Fruit fly (Drosophila melanogaster): ENCODE data around the gene CG15387.

CG15387 gene

DNA sequence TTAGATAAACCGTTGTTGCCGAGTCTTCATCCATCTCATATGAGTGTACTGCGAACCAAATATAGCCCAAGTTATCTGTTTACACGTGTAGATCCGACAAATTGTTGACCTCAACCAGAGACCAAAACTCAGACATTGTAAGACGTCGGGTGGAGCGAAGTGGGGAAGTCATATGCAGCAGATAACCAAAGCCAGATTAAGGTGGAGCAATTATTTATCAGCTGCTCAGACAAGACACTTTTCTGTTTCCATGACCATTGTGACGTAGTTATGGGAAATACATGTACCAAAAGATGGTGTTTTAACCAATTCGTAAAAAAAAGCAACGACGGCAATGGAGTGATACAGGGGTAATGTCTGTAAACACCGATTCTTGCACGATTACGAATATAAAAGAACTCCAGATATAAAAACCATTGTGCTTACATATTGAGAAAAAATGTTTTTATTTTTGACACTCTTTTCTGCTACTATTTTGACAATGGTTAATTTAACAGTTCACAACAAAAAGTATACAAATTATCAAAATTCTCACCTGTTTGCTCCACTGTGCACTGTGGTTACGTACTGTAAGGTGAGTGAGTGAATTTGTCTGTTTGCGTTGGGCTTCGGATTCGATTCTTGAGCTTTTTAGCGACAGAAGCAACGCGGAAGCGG lies 48.7 kb downstream of the CG15387 start (continued):
- no peak for TF ChIP-seq CG12071 (GFP tag; optimal IDR thresholded peaks at IDR 0.05)
- no peak for TF ChIP-seq tup (GFP tag; optimal IDR thresholded peaks at IDR 0.05)
- TF ChIP-seq Neu2 (GFP tag; optimal IDR thresholded peaks at IDR 0.05; ENCODE audit: borderline replicate concordance) = no peak
- no peak for TF ChIP-seq hbn (GFP tag; IDR thresholded peaks at IDR 0.05; ENCODE audit: partially characterized antibody)
- peak; percentile 59 for TF ChIP-seq Hsf (GFP tag; optimal IDR thresholded peaks at IDR 0.05)
- TF ChIP-seq CG2129 (GFP tag; IDR thresholded peaks at IDR 0.05; ENCODE audit: partially characterized antibody) = no peak
- TF ChIP-seq BtbVII (GFP tag; optimal IDR thresholded peaks at IDR 0.05) = no peak
- no peak for TF ChIP-seq croc (GFP tag; conservative IDR thresholded peaks at IDR 0.05)
- no peak for TF ChIP-seq CG2116 (GFP tag; optimal IDR thresholded peaks at IDR 0.05)
- TF ChIP-seq CG15011 (GFP tag; optimal IDR thresholded peaks at IDR 0.05) = no peak
- peak; percentile 28 for TF ChIP-seq CG13775 (GFP tag; optimal IDR thresholded peaks at IDR 0.05)
- no peak for TF ChIP-seq mirr (GFP tag; optimal IDR thresholded peaks at IDR 0.05)
- TF ChIP-seq oc (tag; optimal IDR thresholded peaks at IDR 0.05) = no peak
- TF ChIP-seq pan (optimal IDR thresholded peaks at IDR 0.05) = no peak
- TF ChIP-seq pan (GFP tag; optimal IDR thresholded peaks at IDR 0.05 in 1 of 2, IDR thresholded peaks at IDR 0.05 in 1 of 2) = peak in 1 of 2 experiments; percentile 54
- no peak for TF ChIP-seq ro (GFP tag; IDR thresholded peaks at IDR 0.05)
- TF ChIP-seq Ravus (GFP tag; IDR thresholded peaks at IDR 0.05) = no peak
- peak; percentile 38 for TF ChIP-seq phol (tag; optimal IDR thresholded peaks at IDR 0.05)
- peak; percentile 68 for TF ChIP-seq row (GFP tag; IDR thresholded peaks at IDR 0.05)
- no peak for TF ChIP-seq CG34224 (GFP tag; IDR thresholded peaks at IDR 0.05; ENCODE audit: partially characterized antibody)
- peak; percentile 74 for TF ChIP-seq gem (tag; optimal IDR thresholded peaks at IDR 0.05)
- TF ChIP-seq z (GFP tag; IDR thresholded peaks at IDR 0.05) = 0 out of 3 replicates have a peak, but pooled peaks have one; percentile 40
- peak; percentile 30 to 42 for TF ChIP-seq dpn (GFP tag; optimal IDR thresholded peaks at IDR 0.05)
- no peak for TF ChIP-seq dati (GFP tag; IDR thresholded peaks at IDR 0.05)
- no peak for TF ChIP-seq CG34422 (GFP tag; IDR thresholded peaks at IDR 0.05)
- TF ChIP-seq CG18599 (GFP tag; optimal IDR thresholded peaks at IDR 0.05) = peak; percentile 63
- no peak for TF ChIP-seq ash1 (GFP tag; optimal IDR thresholded peaks at IDR 0.05)
- TF ChIP-seq CG4282 (GFP tag; optimal IDR thresholded peaks at IDR 0.05) = peak; percentile 88
- no peak for TF ChIP-seq NFAT (GFP tag; IDR thresholded peaks at IDR 0.05)
- TF ChIP-seq crc (GFP tag; optimal IDR thresholded peaks at IDR 0.05) = no peak
- TF ChIP-seq CG16863 (GFP tag; optimal IDR thresholded peaks at IDR 0.05) = peak; percentile 61
- peak; percentile 30 for TF ChIP-seq CG15514 (GFP tag; optimal IDR thresholded peaks at IDR 0.05)
- peak; percentile 39; the same call in 1 of the 3 replicates for TF ChIP-seq CG17361 (GFP tag; IDR thresholded peaks at IDR 0.05)
- TF ChIP-seq CG2712 (tag; optimal IDR thresholded peaks at IDR 0.05) = peak; percentile 8
- no peak for TF ChIP-seq repo (GFP tag; optimal IDR thresholded peaks at IDR 0.05)
- TF ChIP-seq sens-2 (GFP tag; IDR thresholded peaks at IDR 0.05) = no peak
- no peak for TF ChIP-seq sqz (GFP tag; optimal IDR thresholded peaks at IDR 0.05)
- TF ChIP-seq HmgD (GFP tag; optimal IDR thresholded peaks at IDR 0.05) = no peak
- no peak for TF ChIP-seq scrt (GFP tag; optimal IDR thresholded peaks at IDR 0.05)
- peak; percentile 55 for TF ChIP-seq lmd (GFP tag; IDR thresholded peaks at IDR 0.05)
- no peak for TF ChIP-seq NC2α (GFP tag; optimal IDR thresholded peaks at IDR 0.05)
- TF ChIP-seq CG43689 (GFP tag; IDR thresholded peaks at IDR 0.05) = no peak
- TF ChIP-seq CG9727 (GFP tag; optimal IDR thresholded peaks at IDR 0.05) = peak; percentile 42
- no peak for TF ChIP-seq CG16779 (GFP tag; IDR thresholded peaks at IDR 0.05)
- TF ChIP-seq lov (optimal IDR thresholded peaks at IDR 0.05) = no peak
- no peak for TF ChIP-seq lov (GFP tag; IDR thresholded peaks at IDR 0.05)
- no peak for TF ChIP-seq sim (GFP tag; IDR thresholded peaks at IDR 0.05)
- no peak for TF ChIP-seq crp (GFP tag; optimal IDR thresholded peaks at IDR 0.05)
- no peak for TF ChIP-seq h (optimal IDR thresholded peaks at IDR 0.05)
- TF ChIP-seq jumu (GFP tag; optimal IDR thresholded peaks at IDR 0.05) = peak; percentile 27
- TF ChIP-seq Hmr (GFP tag; optimal IDR thresholded peaks at IDR 0.05) = peak; percentile 63

Data from whole organism, embryonic.